Fruit fly (Drosophila melanogaster) whole organism, embryonic: ENCODE measurements around the gene Mocs2A.
A peak's percentile ranks its signal among the peaks of the same experiment; 100 is the strongest.

Source experiments
- CG10321 ChIP-seq: fragments of 200-800 bp; sonication (Bioruptor generic); IDR thresholded peaks from 2 replicates; pipeline ENCODE4 v1.3.6; 2022; ENCODE audit warnings: missing biosample characterization, missing genetic modification characterization
- CG10543 ChIP-seq: fragments of 200-800 bp; sonication (Bioruptor generic); optimal IDR thresholded peaks from 3 replicates; lab custom pipeline; 2017; ENCODE audit warnings: missing biosample characterization, mild to moderate bottlenecking, missing genetic modification characterization, moderate library complexity
- CG11696 ChIP-seq: fragments of 200-800 bp; sonication (Bioruptor generic); IDR thresholded peaks from 2 replicates; pipeline ENCODE4 v1.3.6; 2022; ENCODE audit warnings: missing biosample characterization, missing genetic modification characterization
- CG12659 ChIP-seq: fragments of 200-800 bp; sonication (Bioruptor generic); optimal IDR thresholded peaks from 3 replicates; lab custom pipeline; 2017; ENCODE audit warnings: mild to moderate bottlenecking, missing biosample characterization, missing genetic modification reagents, missing genetic modification characterization
- CG13296 ChIP-seq: fragments of 200-800 bp; sonication (Bioruptor generic); optimal IDR thresholded peaks from 3 replicates; lab custom pipeline; 2018; ENCODE audit warnings: missing biosample characterization, mild to moderate bottlenecking, missing genetic modification characterization
- CG13775 ChIP-seq: fragments of 200-800 bp; sonication (Bioruptor generic); optimal IDR thresholded peaks from 3 replicates; lab custom pipeline; 2017; ENCODE audit warnings: missing biosample characterization, mild to moderate bottlenecking, missing genetic modification characterization
- CG14667 ChIP-seq: fragments of 200-800 bp; sonication (Bioruptor generic); IDR thresholded peaks from 2 replicates; pipeline ENCODE4 v1.3.6; 2022; ENCODE audit warnings: missing biosample characterization, missing genetic modification characterization
- CG14710 ChIP-seq: fragments of 200-800 bp; sonication (Bioruptor generic); optimal IDR thresholded peaks from 3 replicates; lab custom pipeline; 2019; ENCODE audit warnings: missing biosample characterization, mild to moderate bottlenecking, missing genetic modification characterization, moderate library complexity
- CG15011 ChIP-seq: fragments of 200-800 bp; sonication (Bioruptor generic); optimal IDR thresholded peaks from 3 replicates; lab custom pipeline; 2018; ENCODE audit warnings: missing biosample characterization, mild to moderate bottlenecking, missing genetic modification characterization
- CG17361 ChIP-seq: fragments of 200-800 bp; sonication (Bioruptor generic); IDR thresholded peaks from 3 replicates; pipeline ENCODE4 v1.3.6; 2022; ENCODE audit warnings: missing biosample characterization, missing genetic modification characterization
- CG17829 ChIP-seq: fragments of 200-800 bp; optimal IDR thresholded peaks from 2 replicates; lab custom pipeline; 2019; ENCODE audit warnings: missing biosample characterization, mild to moderate bottlenecking, missing genetic modification characterization, moderate library complexity
- CG17912 ChIP-seq: fragments of 200-800 bp; sonication (Bioruptor generic); optimal IDR thresholded peaks from 2 replicates; lab custom pipeline; 2018; ENCODE audit warnings: missing biosample characterization, mild to moderate bottlenecking, missing genetic modification characterization
- CG18262 ChIP-seq: fragments of 200-800 bp; optimal IDR thresholded peaks from 3 replicates; lab custom pipeline; 2019; ENCODE audit warnings: missing biosample characterization, mild to moderate bottlenecking, missing genetic modification characterization, moderate library complexity
- CG30020 ChIP-seq: fragments of 200-800 bp; optimal IDR thresholded peaks from 2 replicates; lab custom pipeline; 2019; ENCODE audit warnings: missing biosample characterization, mild to moderate bottlenecking, missing genetic modification characterization, moderate library complexity
- CG4424 ChIP-seq: fragments of 200-800 bp; sonication (Bioruptor generic); optimal IDR thresholded peaks from 3 replicates; lab custom pipeline; 2016; ENCODE audit warnings: missing biosample characterization, missing genetic modification characterization
- CG6175 ChIP-seq: fragments of 200-800 bp; sonication (Bioruptor generic); IDR thresholded peaks from 3 replicates; pipeline ENCODE4 v1.3.6; 2022; ENCODE audit warnings: missing biosample characterization, missing genetic modification characterization
- CG6254 ChIP-seq: fragments of 200-800 bp; sonication (Bioruptor generic); optimal IDR thresholded peaks from 3 replicates; lab custom pipeline; 2017; ENCODE audit warnings: mild to moderate bottlenecking, missing biosample characterization, missing genetic modification reagents, missing genetic modification characterization
- CG7271 ChIP-seq: fragments of 200-800 bp; sonication (Bioruptor generic); optimal IDR thresholded peaks from 2 replicates; lab custom pipeline; 2018; ENCODE audit warnings: missing biosample characterization, mild to moderate bottlenecking, missing genetic modification characterization, moderate library complexity
- CG7839 ChIP-seq: fragments of 200-800 bp; sonication (Bioruptor generic); optimal IDR thresholded peaks from 3 replicates; lab custom pipeline; 2018; ENCODE audit warnings: missing biosample characterization, mild to moderate bottlenecking, missing genetic modification characterization, moderate library complexity
- CG9437 ChIP-seq: fragments of 200-800 bp; sonication (Bioruptor generic); optimal IDR thresholded peaks from 2 replicates; lab custom pipeline; 2018; ENCODE audit warnings: missing biosample characterization, mild to moderate bottlenecking, missing genetic modification characterization
- CG9609 ChIP-seq: fragments of 200-800 bp; sonication (Bioruptor generic); optimal IDR thresholded peaks from 3 replicates; lab custom pipeline; 2016; ENCODE audit warnings: missing biosample characterization, missing genetic modification characterization
- CG9817 ChIP-seq: fragments of 200-800 bp; sonication (Bioruptor generic); optimal IDR thresholded peaks from 2 replicates; lab custom pipeline; 2018; ENCODE audit warnings: missing biosample characterization, mild to moderate bottlenecking, missing genetic modification characterization, moderate library complexity
- CG9876 ChIP-seq: fragments of 200-800 bp; sonication (Bioruptor generic); optimal IDR thresholded peaks from 2 replicates; lab custom pipeline; 2016; ENCODE audit warnings: missing biosample characterization, missing genetic modification characterization
- CkIIα-i1 ChIP-seq: fragments of 200-800 bp; sonication (Bioruptor generic); IDR thresholded peaks from 2 replicates; pipeline ENCODE4 v1.3.6; 2022; ENCODE audit warnings: missing biosample characterization, missing genetic modification characterization
- Dp ChIP-seq: fragments of 200-800 bp; sonication (Bioruptor generic); optimal IDR thresholded peaks from 2 replicates; lab custom pipeline; 2018; ENCODE audit warnings: missing biosample characterization, mild to moderate bottlenecking, missing genetic modification characterization, moderate library complexity
- Dref ChIP-seq: fragments of 200-800 bp; sonication (Bioruptor generic); IDR thresholded peaks from 2 replicates; pipeline ENCODE4 v1.3.6; 2022; ENCODE audit warnings: missing biosample characterization, missing genetic modification characterization
- E2f2 ChIP-seq: fragments of 200-800 bp; sonication (Bioruptor generic); IDR thresholded peaks from 2 replicates; pipeline ENCODE4 v1.3.6; 2022; ENCODE audit warnings: missing biosample characterization, missing genetic modification characterization
- H2.0 ChIP-seq: fragments of 200-800 bp; sonication (Bioruptor generic); IDR thresholded peaks from 2 replicates; pipeline ENCODE4 v1.3.6; 2022; ENCODE audit warnings: missing biosample characterization, missing genetic modification characterization
- HLH3B ChIP-seq: fragments of 200-800 bp; sonication (Bioruptor generic); IDR thresholded peaks from 2 replicates; pipeline ENCODE4 v1.3.6; 2022; ENCODE audit warnings: missing biosample characterization, missing genetic modification characterization
- HLH4C ChIP-seq: fragments of 200-800 bp; sonication (Bioruptor generic); IDR thresholded peaks from 3 replicates; pipeline ENCODE4 v1.3.6; 2022; ENCODE audit warnings: missing biosample characterization, missing genetic modification characterization; ENCODE audit not compliant: partially characterized antibody
- Jarid2 ChIP-seq: fragments of 200-800 bp; sonication (Bioruptor generic); optimal IDR thresholded peaks from 3 replicates; lab custom pipeline; 2017; ENCODE audit warnings: mild to moderate bottlenecking, missing biosample characterization, missing genetic modification reagents, missing genetic modification characterization
- MESR4 ChIP-seq: fragments of 200-800 bp; sonication (Bioruptor generic); optimal IDR thresholded peaks from 2 replicates; lab custom pipeline; 2018; ENCODE audit warnings: missing biosample characterization, mild to moderate bottlenecking, missing genetic modification characterization, moderate library complexity
- Nf-YC ChIP-seq: fragments of 200-800 bp; optimal IDR thresholded peaks from 3 replicates; lab custom pipeline; 2019; ENCODE audit warnings: missing biosample characterization, mild to moderate bottlenecking, missing genetic modification characterization, moderate library complexity
- Sry-δ ChIP-seq: fragments of 200-800 bp; sonication (Bioruptor generic); optimal IDR thresholded peaks from 2 replicates; lab custom pipeline; 2016; ENCODE audit warnings: missing biosample characterization, missing genetic modification characterization
- amos ChIP-seq: fragments of 200-800 bp; sonication (Bioruptor generic); IDR thresholded peaks from 2 replicates; pipeline ENCODE4 v1.3.6; 2022; ENCODE audit warnings: missing biosample characterization, missing genetic modification characterization; ENCODE audit not compliant: partially characterized antibody
- ap ChIP-seq: fragments of 200-800 bp; sonication (Bioruptor generic); IDR thresholded peaks from 2 replicates; pipeline ENCODE4 v1.3.6; 2022; ENCODE audit warnings: missing biosample characterization, missing genetic modification characterization
- bsh ChIP-seq, 2 experiments: fragments of 200-800 bp; sonication (Bioruptor generic); optimal IDR thresholded peaks; 2 replicates each; lab custom pipeline; 2017 to 2018; ENCODE audit warnings: mild to moderate bottlenecking in 2 of 2, missing biosample characterization in 2 of 2, missing genetic modification characterization in 2 of 2, moderate library complexity in 1 of 2
- dm ChIP-seq: fragments of 200-800 bp; sonication (Bioruptor generic); optimal IDR thresholded peaks from 3 replicates; lab custom pipeline; 2016; ENCODE audit warnings: missing biosample characterization, missing genetic modification characterization
- dysf ChIP-seq: fragments of 200-800 bp; sonication (Bioruptor generic); IDR thresholded peaks from 3 replicates; pipeline ENCODE4 v1.3.6; 2022; ENCODE audit warnings: missing biosample characterization, missing genetic modification characterization
- fd3F ChIP-seq: fragments of 200-800 bp; sonication (Bioruptor generic); optimal IDR thresholded peaks from 2 replicates; lab custom pipeline; 2018; ENCODE audit warnings: missing biosample characterization, mild to moderate bottlenecking, missing genetic modification characterization, moderate library complexity
- ind ChIP-seq: fragments of 200-800 bp; sonication (Bioruptor generic); optimal IDR thresholded peaks from 3 replicates; lab custom pipeline; 2016; ENCODE audit warnings: missing biosample characterization, missing genetic modification characterization
- pfk ChIP-seq: fragments of 200-800 bp; sonication (Bioruptor generic); optimal IDR thresholded peaks from 2 replicates; lab custom pipeline; 2018; ENCODE audit warnings: missing biosample characterization, mild to moderate bottlenecking, missing genetic modification characterization, moderate library complexity
- ranshi ChIP-seq: fragments of 200-800 bp; sonication (Bioruptor generic); IDR thresholded peaks from 2 replicates; pipeline ENCODE4 v1.3.6; 2022; ENCODE audit warnings: missing biosample characterization, missing genetic modification characterization
- seq ChIP-seq: fragments of 200-800 bp; sonication (Bioruptor generic); IDR thresholded peaks from 2 replicates; pipeline ENCODE4 v1.3.6; 2022; ENCODE audit warnings: missing biosample characterization, missing genetic modification characterization
- slbo ChIP-seq: fragments of 200-800 bp; sonication (Bioruptor generic); IDR thresholded peaks from 2 replicates; pipeline ENCODE4 v1.3.6; 2022; ENCODE audit warnings: missing biosample characterization, missing genetic modification characterization
- stc ChIP-seq: fragments of 200-800 bp; sonication (Bioruptor generic); IDR thresholded peaks from 2 replicates; pipeline ENCODE4 v1.3.6; 2022; ENCODE audit warnings: missing biosample characterization, missing genetic modification characterization
- tgo ChIP-seq: fragments of 200-800 bp; sonication (Bioruptor generic); IDR thresholded peaks from 3 replicates; pipeline ENCODE4 v1.3.6; 2022; ENCODE audit warnings: missing biosample characterization, missing genetic modification characterization
- toy ChIP-seq: fragments of 200-800 bp; sonication (Bioruptor generic); IDR thresholded peaks from 2 replicates; pipeline ENCODE4 v1.3.6; 2022; ENCODE audit warnings: missing biosample characterization, missing genetic modification characterization
- zfh2 ChIP-seq: fragments of 200-800 bp; sonication (Bioruptor generic); optimal IDR thresholded peaks from 2 replicates; lab custom pipeline; 2016; ENCODE audit warnings: missing biosample characterization, missing genetic modification characterization

Gene Mocs2A

DNA sequence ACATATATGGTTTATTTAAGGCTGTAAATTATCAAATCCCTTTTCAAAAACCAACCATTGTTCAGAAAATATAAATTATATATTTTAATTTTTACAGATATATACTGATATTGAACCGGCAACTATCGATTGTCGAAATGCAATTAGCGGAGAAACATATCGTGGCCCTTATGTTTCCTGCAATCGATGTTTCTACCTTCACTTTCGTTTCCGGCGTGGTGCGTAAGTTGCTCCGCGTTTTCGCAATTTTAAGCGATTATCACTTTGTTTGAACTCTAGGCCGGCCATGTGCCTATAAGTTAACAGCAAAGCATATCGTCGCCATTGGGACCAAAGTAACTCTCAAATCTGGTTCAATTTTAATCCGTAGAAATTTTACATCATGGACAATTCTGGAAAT is 3.9 kb downstream of the Mocs2A start, which contains the start of gene vig2 (continued):
- TF ChIP-seq CG9817 (tag; lab: Kevin White, UChicago) = peak; percentile 44
- TF ChIP-seq tgo (GFP tag; lab: Robert Waterston, UW) = peak; percentile 53
- 0 out of 2 replicates have a peak, but pooled peaks have one; percentile 23 for TF ChIP-seq CG14667
- peak; percentile 23 for TF ChIP-seq Jarid2
- peak; percentile 5 for TF ChIP-seq CG10543 (GFP tag; lab: Kevin White, UChicago)
- peak; percentile 71; the same call in 2 of the 3 replicates for TF ChIP-seq dysf (GFP tag; lab: Robert Waterston, UW)
- TF ChIP-seq HLH3B (GFP tag; lab: Robert Waterston, UW) = peak; percentile 70
- TF ChIP-seq E2f2 = peak; percentile 27; the same call in 1 of the 2 replicates
- TF ChIP-seq HLH4C (GFP tag; lab: Robert Waterston, UW) = peak; percentile 73
- TF ChIP-seq Nf-YC (tag; lab: Kevin White, UChicago) = peak; percentile 3
- peak; percentile 57 for TF ChIP-seq fd3F
- peak; percentile 92 for TF ChIP-seq Dref
- TF ChIP-seq CG18262 = peak; percentile 40
- TF ChIP-seq CG9437 (GFP tag; lab: Kevin White, UChicago) = peak; percentile 68
- peak; percentile 25 for TF ChIP-seq CG30020
- TF ChIP-seq CG14710 (tag; lab: Kevin White, UChicago) = peak; percentile 43
- TF ChIP-seq CG9609 = peak; percentile 30
- TF ChIP-seq CG4424 = peak; percentile 4
- peak; percentile 20 for TF ChIP-seq ind (GFP tag; lab: Kevin White, UChicago)
- TF ChIP-seq pfk (GFP tag; lab: Kevin White, UChicago) = peak; percentile 29
- peak; percentile 3 for TF ChIP-seq CG17829 (tag; lab: Kevin White, UChicago)
- peak; percentile 71; the same call in 1 of the 3 replicates for TF ChIP-seq CG6175 (GFP tag; lab: Robert Waterston, UW)
- peak; percentile 72 for TF ChIP-seq MESR4 (GFP tag; lab: Kevin White, UChicago)
- peak; percentile 63 for TF ChIP-seq CG10321 (GFP tag; lab: Robert Waterston, UW)
- peak; percentile 94 for TF ChIP-seq amos (GFP tag; lab: Robert Waterston, UW)
- peak; percentile 57; the same call in 1 of the 2 replicates for TF ChIP-seq toy
- TF ChIP-seq Sry-δ (GFP tag; lab: Kevin White, UChicago) = peak; percentile 56
- peak; percentile 85 for TF ChIP-seq H2.0 (GFP tag; lab: Robert Waterston, UW)
- TF ChIP-seq seq (GFP tag; lab: Robert Waterston, UW) = 0 out of 2 replicates have a peak, but pooled peaks have one; percentile 32
- TF ChIP-seq zfh2 (GFP tag; lab: Kevin White, UChicago) = peak; percentile 10
- TF ChIP-seq CG9876 (GFP tag; lab: Kevin White, UChicago) = peak; percentile 4
- peak; percentile 67; the same call in 2 of the 3 replicates for TF ChIP-seq CG17361
- TF ChIP-seq stc (GFP tag; lab: Robert Waterston, UW) = peak; percentile 38; the same call in 1 of the 2 replicates
- peak; percentile 35 for TF ChIP-seq CG7839 (tag; lab: Kevin White, UChicago)
- peak; percentile 56 for TF ChIP-seq CG13296 (GFP tag; lab: Kevin White, UChicago)
- TF ChIP-seq CkIIα-i1 (GFP tag; lab: Robert Waterston, UW) = peak; percentile 5; the same call in 1 of the 2 replicates
- peak; percentile 18 for TF ChIP-seq CG15011 (GFP tag; lab: Kevin White, UChicago)
- TF ChIP-seq ap (GFP tag; lab: Robert Waterston, UW) = peak; percentile 43; the same call in 1 of the 2 replicates
- TF ChIP-seq Dp (GFP tag; lab: Kevin White, UChicago) = peak; percentile 4
- peak in 1 of 2 experiments; percentile 25 for TF ChIP-seq bsh (GFP tag; optimal IDR thresholded peaks at IDR 0.05; lab: Kevin White, UChicago)
- TF ChIP-seq CG6254 = peak; percentile 5
- peak; percentile 87 for TF ChIP-seq slbo (GFP tag; lab: Robert Waterston, UW)
- TF ChIP-seq CG17912 = peak; percentile 40
- TF ChIP-seq ranshi (GFP tag; lab: Robert Waterston, UW) = peak; percentile 66; the same call in 1 of the 2 replicates
- peak; percentile 75 for TF ChIP-seq CG7271 (tag; lab: Kevin White, UChicago)
- peak; percentile 76 for TF ChIP-seq CG13775
- TF ChIP-seq dm (GFP tag; lab: Kevin White, UChicago) = peak; percentile 48
- peak; percentile 60; the same call in 1 of the 2 replicates for TF ChIP-seq CG11696
- peak; percentile 44 for TF ChIP-seq CG12659
